Fruit fly (Drosophila melanogaster) whole organism, embryonic: ENCODE results near the gene MAPk-Ak2.

Experiments
- Atf3 ChIP-seq: fragments of 200-800 bp; sonication (Bioruptor generic); optimal IDR thresholded peaks from 3 replicates; lab custom pipeline; 2016; ENCODE audit warnings: missing biosample characterization, missing genetic modification characterization
- B-H1 ChIP-seq: fragments of 200-800 bp; sonication (Bioruptor generic); IDR thresholded peaks from 3 replicates; pipeline ENCODE4 v1.3.6; 2022; ENCODE audit warnings: missing biosample characterization, missing genetic modification characterization
- B-H2 ChIP-seq: fragments of 200-800 bp; sonication (Bioruptor generic); optimal IDR thresholded peaks from 2 replicates; lab custom pipeline; 2018; ENCODE audit warnings: missing biosample characterization, mild to moderate bottlenecking, missing genetic modification characterization
- CG11456 ChIP-seq: fragments of 200-800 bp; sonication (Bioruptor generic); IDR thresholded peaks from 3 replicates; pipeline ENCODE4 v1.3.6; 2022; ENCODE audit warnings: missing biosample characterization, missing genetic modification characterization
- CG12155 ChIP-seq: fragments of 200-800 bp; sonication (Bioruptor generic); optimal IDR thresholded peaks from 3 replicates; lab custom pipeline; 2016; ENCODE audit warnings: missing biosample characterization, missing genetic modification characterization
- CG13424 ChIP-seq: fragments of 200-800 bp; sonication (Bioruptor generic); optimal IDR thresholded peaks from 2 replicates; lab custom pipeline; 2019; ENCODE audit warnings: missing biosample characterization, mild to moderate bottlenecking, missing genetic modification characterization, moderate library complexity
- CG15601 ChIP-seq: fragments of 200-800 bp; sonication (Bioruptor generic); optimal IDR thresholded peaks from 3 replicates; lab custom pipeline; 2019; ENCODE audit warnings: missing biosample characterization, mild to moderate bottlenecking, missing genetic modification characterization, moderate library complexity
- CG1603 ChIP-seq: fragments of 200-800 bp; sonication (Bioruptor generic); optimal IDR thresholded peaks from 2 replicates; lab custom pipeline; 2019; ENCODE audit warnings: missing biosample characterization, mild to moderate bottlenecking, missing genetic modification characterization, moderate library complexity
- CG1647 ChIP-seq: fragments of 200-800 bp; sonication (Bioruptor generic); optimal IDR thresholded peaks from 3 replicates; lab custom pipeline; 2016; ENCODE audit warnings: missing biosample characterization, missing genetic modification characterization
- CG17186 ChIP-seq: fragments of 200-800 bp; sonication (Bioruptor generic); optimal IDR thresholded peaks from 3 replicates; lab custom pipeline; 2017; ENCODE audit warnings: missing biosample characterization, missing genetic modification reagents, missing genetic modification characterization
- CG17385 ChIP-seq: fragments of 200-800 bp; sonication (Bioruptor generic); optimal IDR thresholded peaks from 3 replicates; lab custom pipeline; 2018; ENCODE audit warnings: missing biosample characterization, mild to moderate bottlenecking, missing genetic modification characterization
- CG17802 ChIP-seq: fragments of 200-800 bp; sonication (Bioruptor generic); optimal IDR thresholded peaks from 2 replicates; lab custom pipeline; 2018; ENCODE audit warnings: missing biosample characterization, mild to moderate bottlenecking, missing genetic modification characterization, moderate library complexity
- CG2712 ChIP-seq: fragments of 200-800 bp; optimal IDR thresholded peaks from 3 replicates; lab custom pipeline; 2019; ENCODE audit warnings: missing biosample characterization, mild to moderate bottlenecking, missing genetic modification characterization, moderate library complexity
- CG33557 ChIP-seq: fragments of 200-800 bp; sonication (Bioruptor generic); optimal IDR thresholded peaks from 2 replicates; lab custom pipeline; 2019; ENCODE audit warnings: missing biosample characterization, mild to moderate bottlenecking, missing genetic modification characterization, moderate library complexity
- CG7839 ChIP-seq: fragments of 200-800 bp; sonication (Bioruptor generic); optimal IDR thresholded peaks from 3 replicates; lab custom pipeline; 2018; ENCODE audit warnings: missing biosample characterization, mild to moderate bottlenecking, missing genetic modification characterization, moderate library complexity
- CG7963 ChIP-seq: fragments of 200-800 bp; sonication (Bioruptor generic); IDR thresholded peaks from 3 replicates; pipeline ENCODE4 v1.3.6; 2022; ENCODE audit warnings: missing biosample characterization, missing genetic modification characterization; ENCODE audit not compliant: partially characterized antibody
- CG8388 ChIP-seq: fragments of 200-800 bp; sonication (Bioruptor generic); optimal IDR thresholded peaks from 2 replicates; lab custom pipeline; 2019; ENCODE audit warnings: missing biosample characterization, mild to moderate bottlenecking, missing genetic modification characterization, moderate library complexity
- CTCF ChIP-seq: fragments of 200-800 bp; sonication (Bioruptor generic); optimal IDR thresholded peaks from 2 replicates; lab custom pipeline; 2017; ENCODE audit warnings: missing biosample characterization, mild to moderate bottlenecking, missing genetic modification characterization, moderate library complexity
- D19A ChIP-seq: fragments of 200-800 bp; optimal IDR thresholded peaks from 3 replicates; lab custom pipeline; 2019; ENCODE audit warnings: missing biosample characterization, mild to moderate bottlenecking, missing genetic modification characterization, moderate library complexity
- Deaf1 ChIP-seq: fragments of 200-800 bp; optimal IDR thresholded peaks from 3 replicates; lab custom pipeline; 2019; ENCODE audit warnings: missing biosample characterization, mild to moderate bottlenecking, missing genetic modification characterization, moderate library complexity
- Eip74EF ChIP-seq, 2 experiments: fragments of 200-800 bp in 1 of 2; fragments of >200 bp in 1 of 2; sonication (Bioruptor generic) in 1 of 2; optimal IDR thresholded peaks; 2 replicates each; lab custom pipeline; 2017 to 2019; ENCODE audit warnings: missing biosample characterization in 2 of 2, missing genetic modification characterization in 2 of 2, mild to moderate bottlenecking in 1 of 2, moderate library complexity in 1 of 2
- HmgD ChIP-seq: fragments of 200-800 bp; sonication (Bioruptor generic); optimal IDR thresholded peaks from 3 replicates; lab custom pipeline; 2016; ENCODE audit warnings: missing biosample characterization, missing genetic modification characterization
- Hr3 ChIP-seq: fragments of 200-800 bp; sonication (Bioruptor generic); optimal IDR thresholded peaks from 3 replicates; lab custom pipeline; 2016; ENCODE audit warnings: missing biosample characterization, missing genetic modification characterization
- Hr51 ChIP-seq, 2 experiments: fragments of 200-800 bp; sonication (Bioruptor generic); optimal IDR thresholded peaks; 2 replicates in 1 of 2; 3 replicates in 1 of 2; lab custom pipeline; 2016 to 2018; ENCODE audit warnings: missing biosample characterization in 2 of 2, missing genetic modification characterization in 2 of 2, mild to moderate bottlenecking in 1 of 2, moderate library complexity in 1 of 2
- Med ChIP-seq: fragments of 200-800 bp; sonication (Bioruptor generic); peaks from one replicate; lab custom pipeline; 2016; ENCODE audit warnings: missing biosample characterization, missing genetic modification characterization, mild to moderate bottlenecking, inconsistent platforms, moderate library complexity
- NC2α ChIP-seq: fragments of 200-800 bp; sonication (Bioruptor generic); optimal IDR thresholded peaks from 2 replicates; lab custom pipeline; 2016; ENCODE audit warnings: missing biosample characterization, missing genetic modification characterization
- NFAT ChIP-seq: fragments of 200-800 bp; sonication (Bioruptor generic); IDR thresholded peaks from 2 replicates; pipeline ENCODE4 v1.3.6; 2022; ENCODE audit warnings: missing biosample characterization, missing genetic modification characterization
- Nf-YB ChIP-seq: fragments of 200-800 bp; sonication (Bioruptor generic); optimal IDR thresholded peaks from 3 replicates; lab custom pipeline; 2019; ENCODE audit warnings: missing biosample characterization, mild to moderate bottlenecking, missing genetic modification characterization, moderate library complexity
- Sin3A ChIP-seq: fragments of >200 bp; optimal IDR thresholded peaks from 2 replicates; lab custom pipeline; 2018
- Usf ChIP-seq: fragments of 200-800 bp; sonication (Bioruptor generic); optimal IDR thresholded peaks from 2 replicates; lab custom pipeline; 2017; ENCODE audit warnings: missing genotype, missing biosample characterization, missing genetic modification characterization
- YL-1 ChIP-seq: fragments of 200-800 bp; sonication (Bioruptor generic); optimal IDR thresholded peaks from 3 replicates; lab custom pipeline; 2017; ENCODE audit warnings: missing biosample characterization, mild to moderate bottlenecking, missing genetic modification characterization
- cad ChIP-seq: fragments of >200 bp; optimal IDR thresholded peaks from 2 replicates; lab custom pipeline; 2017; ENCODE audit warnings: missing biosample characterization, missing genetic modification characterization
- cas ChIP-seq: fragments of 200-800 bp; sonication (Bioruptor generic); IDR thresholded peaks from 2 replicates; pipeline ENCODE4 v1.3.6; 2022; ENCODE audit warnings: missing biosample characterization, missing genetic modification characterization
- cg ChIP-seq: fragments of 200-800 bp; sonication (Bioruptor generic); optimal IDR thresholded peaks from 3 replicates; lab custom pipeline; 2019; ENCODE audit warnings: missing biosample characterization, mild to moderate bottlenecking, missing genetic modification characterization, moderate library complexity
- dmrt11E ChIP-seq: fragments of 200-800 bp; sonication (Bioruptor generic); optimal IDR thresholded peaks from 3 replicates; lab custom pipeline; 2018; ENCODE audit warnings: missing biosample characterization, mild to moderate bottlenecking, missing genetic modification characterization, moderate library complexity
- ems ChIP-seq: fragments of 200-800 bp; sonication (Bioruptor generic); optimal IDR thresholded peaks from 3 replicates; lab custom pipeline; 2016; ENCODE audit warnings: missing biosample characterization, missing genetic modification characterization
- en ChIP-seq: fragments of 200-800 bp; sonication (Bioruptor generic); optimal IDR thresholded peaks from 2 replicates; lab custom pipeline; 2016; ENCODE audit warnings: missing biosample characterization, missing genetic modification characterization
- esg ChIP-seq: fragments of 200-800 bp; sonication (Bioruptor generic); conservative IDR thresholded peaks from 2 replicates; pipeline ENCODE4 v1.3.6; 2022; ENCODE audit warnings: missing biosample characterization, missing genetic modification characterization
- fd3F ChIP-seq: fragments of 200-800 bp; sonication (Bioruptor generic); optimal IDR thresholded peaks from 2 replicates; lab custom pipeline; 2018; ENCODE audit warnings: missing biosample characterization, mild to moderate bottlenecking, missing genetic modification characterization, moderate library complexity
- gcm ChIP-seq: fragments of 200-800 bp; sonication (Bioruptor generic); optimal IDR thresholded peaks from 2 replicates; lab custom pipeline; 2019; ENCODE audit warnings: missing biosample characterization, mild to moderate bottlenecking, missing genetic modification characterization, moderate library complexity
- grau ChIP-seq: fragments of 200-800 bp; optimal IDR thresholded peaks from 3 replicates; lab custom pipeline; 2019; ENCODE audit warnings: missing biosample characterization, mild to moderate bottlenecking, missing genetic modification characterization, moderate library complexity
- h ChIP-seq: fragments of >200 bp; optimal IDR thresholded peaks from 2 replicates; lab custom pipeline; 2017
- hb ChIP-seq: fragments of 200-800 bp; sonication (Bioruptor generic); IDR thresholded peaks from 3 replicates; pipeline ENCODE4 v1.3.6; 2022; ENCODE audit warnings: missing biosample characterization, missing genetic modification characterization; ENCODE audit not compliant: partially characterized antibody
- hth ChIP-seq: fragments of >200 bp; optimal IDR thresholded peaks from 2 replicates; lab custom pipeline; 2017; ENCODE audit warnings: inconsistent platforms
- klu ChIP-seq: fragments of 200-800 bp; sonication (Bioruptor generic); IDR thresholded peaks from 2 replicates; pipeline ENCODE4 v1.3.6; 2022; ENCODE audit warnings: missing biosample characterization, missing genetic modification characterization
- maf-S ChIP-seq: fragments of 200-800 bp; sonication (Bioruptor generic); optimal IDR thresholded peaks from 2 replicates; lab custom pipeline; 2016; ENCODE audit warnings: missing biosample characterization, missing genetic modification characterization
- p53 ChIP-seq: fragments of 200-800 bp; sonication (Bioruptor generic); optimal IDR thresholded peaks from 2 replicates; lab custom pipeline; 2016; ENCODE audit warnings: missing biosample characterization, missing genetic modification characterization
- pb ChIP-seq: fragments of 200-800 bp; sonication (Bioruptor generic); optimal IDR thresholded peaks from 3 replicates; lab custom pipeline; 2016; ENCODE audit warnings: missing biosample characterization, missing genetic modification characterization
- pfk ChIP-seq: fragments of 200-800 bp; sonication (Bioruptor generic); optimal IDR thresholded peaks from 2 replicates; lab custom pipeline; 2018; ENCODE audit warnings: missing biosample characterization, mild to moderate bottlenecking, missing genetic modification characterization, moderate library complexity
- scrt ChIP-seq: fragments of 200-800 bp; sonication (Bioruptor generic); optimal IDR thresholded peaks from 2 replicates; lab custom pipeline; 2018; ENCODE audit warnings: missing biosample characterization, mild to moderate bottlenecking, missing genetic modification characterization, moderate library complexity
- zf30C ChIP-seq: fragments of 200-800 bp; sonication (Bioruptor generic); optimal IDR thresholded peaks from 3 replicates; lab custom pipeline; 2018; ENCODE audit warnings: missing biosample characterization, mild to moderate bottlenecking, missing genetic modification characterization

MAPk-Ak2 gene

dm6 chrX:5735268-5735941 is 28.6 kb downstream of the MAPk-Ak2 start (continued):
- no peak for TF ChIP-seq h
- TF ChIP-seq Deaf1 (tag; lab: Kevin White, UChicago), result peak; percentile 42
- peak; percentile 31 for TF ChIP-seq Atf3
- TF ChIP-seq CG33557 (GFP tag; lab: Kevin White, UChicago), result peak; percentile 32
- TF ChIP-seq Usf (GFP tag; lab: Kevin White, UChicago), result peak; percentile 63
- peak; percentile 70 for TF ChIP-seq B-H1
- peak; percentile 66 for TF ChIP-seq D19A
- TF ChIP-seq CG1647 (GFP tag; lab: Kevin White, UChicago), result peak; percentile 29
- TF ChIP-seq B-H2 (GFP tag; lab: Kevin White, UChicago), result no peak
- TF ChIP-seq CG7839 (tag; lab: Kevin White, UChicago), result peak; percentile 86
- TF ChIP-seq CG15601 (tag; lab: Kevin White, UChicago), result peak; percentile 62
- TF ChIP-seq CG11456 (GFP tag; lab: Robert Waterston, UW), result peak; percentile 83
- TF ChIP-seq cas (GFP tag; lab: Robert Waterston, UW), result 0 out of 2 replicates have a peak, but pooled peaks have one; percentile 19
- peak in 1 of 2 experiments; percentile 77 for TF ChIP-seq Eip74EF (GFP tag; optimal IDR thresholded peaks at IDR 0.05; lab: Kevin White, UChicago)
- TF ChIP-seq CG13424 (tag; lab: Kevin White, UChicago), result peak; percentile 84
- TF ChIP-seq CG8388, result peak; percentile 72
- no peak for TF ChIP-seq Sin3A (lab: Kevin White, UChicago)
- TF ChIP-seq CG17802 (tag; lab: Kevin White, UChicago), result no peak
- TF ChIP-seq CG1603 (tag; lab: Kevin White, UChicago), result peak; percentile 86
- TF ChIP-seq CG17385, result peak; percentile 60
- peak; percentile 71 for TF ChIP-seq Hr3 (GFP tag; lab: Kevin White, UChicago)
- peak; percentile 87 for TF ChIP-seq CG2712 (tag; lab: Kevin White, UChicago)
- peak; percentile 3 for TF ChIP-seq cg (GFP tag; lab: Kevin White, UChicago)
- TF ChIP-seq gcm (GFP tag; lab: Kevin White, UChicago), result peak; percentile 76
- peak; percentile 16 for TF ChIP-seq en
- TF ChIP-seq maf-S (GFP tag; lab: Kevin White, UChicago), result peak; percentile 47
- TF ChIP-seq dmrt11E (tag; lab: Kevin White, UChicago), result peak; percentile 73
- TF ChIP-seq zf30C (GFP tag; lab: Kevin White, UChicago), result no peak
- TF ChIP-seq scrt (GFP tag; lab: Kevin White, UChicago), result peak; percentile 36
- no peak for TF ChIP-seq cad (GFP tag; lab: Kevin White, UChicago)
- TF ChIP-seq NFAT (GFP tag; lab: Robert Waterston, UW), result peak; percentile 43
- TF ChIP-seq YL-1 (GFP tag; lab: Kevin White, UChicago), result no peak
- peak; percentile 51 for TF ChIP-seq ems (GFP tag; lab: Kevin White, UChicago)
- TF ChIP-seq HmgD (GFP tag; lab: Kevin White, UChicago), result no peak
- TF ChIP-seq Nf-YB, result peak; percentile 50
- peak; percentile 95 for TF ChIP-seq grau (tag; lab: Kevin White, UChicago)
- TF ChIP-seq klu, result 0 out of 2 replicates have a peak, but pooled peaks have one; percentile 32
- peak; percentile 69 for TF ChIP-seq CG12155 (GFP tag; lab: Kevin White, UChicago)
- TF ChIP-seq hb (GFP tag; lab: Robert Waterston, UW), result no peak
- peak; percentile 94 for TF ChIP-seq Med (GFP tag; lab: Kevin White, UChicago)
- TF ChIP-seq esg, result peak; percentile 76
- TF ChIP-seq CTCF (GFP tag; lab: Kevin White, UChicago), result no peak
- no peak for TF ChIP-seq CG7963
- TF ChIP-seq fd3F, result peak; percentile 73
- TF ChIP-seq hth (lab: Kevin White, UChicago), result no peak
- TF ChIP-seq Hr51 (GFP tag; optimal IDR thresholded peaks at IDR 0.05; lab: Kevin White, UChicago), result peak; percentile 22 to 84
- no peak for TF ChIP-seq pfk (GFP tag; lab: Kevin White, UChicago)
- no peak for TF ChIP-seq p53 (GFP tag; lab: Kevin White, UChicago)
- TF ChIP-seq NC2α (GFP tag; lab: Kevin White, UChicago), result no peak
- no peak for TF ChIP-seq CG17186
- no peak for TF ChIP-seq pb (GFP tag; lab: Kevin White, UChicago)
